Worm (Caenorhabditis elegans) whole organism, mixed stage, embryonic: Measurements from ENCODE around the gene T27E7.9.

ENCODE experiments used
- nhr-12 ChIP-seq: fragments of 150-350 bp; optimal IDR thresholded peaks from 2 replicates; lab custom pipeline; 2014; ENCODE audit warnings: missing biosample characterization, missing genetic modification characterization
- snpc-4 ChIP-seq: fragments of 150-350 bp; optimal IDR thresholded peaks from 2 replicates; lab custom pipeline; 2014; ENCODE audit warnings: missing biosample characterization, missing genetic modification characterization

DNA sequence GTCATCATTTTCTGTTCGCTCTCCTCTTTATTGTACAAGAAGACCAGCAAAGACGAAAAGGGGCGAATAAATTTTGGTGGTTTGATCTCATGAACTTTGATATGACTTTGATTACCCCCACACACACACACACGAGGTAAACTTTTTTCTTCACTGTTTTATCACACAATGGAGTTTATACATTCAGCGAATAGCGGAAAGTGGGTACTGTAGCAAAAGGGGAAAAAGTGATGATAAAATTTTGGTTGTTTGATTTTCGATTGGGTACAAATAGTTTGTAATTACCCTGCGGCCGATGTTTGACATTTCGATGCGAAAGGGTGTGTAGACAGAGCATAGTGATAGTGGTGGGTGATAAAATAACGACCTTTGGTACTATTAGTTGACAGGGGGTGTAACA, 45.0 kb upstream of the T27E7.9 start:
- TF ChIP-seq nhr-12 (tag; lab: Kevin White, UChicago) (no peak), snpc-4 (tag; lab: Kevin White, UChicago) (no peak)
